Worm (Caenorhabditis elegans): ENCODE data around the gene oig-4.

DNA sequence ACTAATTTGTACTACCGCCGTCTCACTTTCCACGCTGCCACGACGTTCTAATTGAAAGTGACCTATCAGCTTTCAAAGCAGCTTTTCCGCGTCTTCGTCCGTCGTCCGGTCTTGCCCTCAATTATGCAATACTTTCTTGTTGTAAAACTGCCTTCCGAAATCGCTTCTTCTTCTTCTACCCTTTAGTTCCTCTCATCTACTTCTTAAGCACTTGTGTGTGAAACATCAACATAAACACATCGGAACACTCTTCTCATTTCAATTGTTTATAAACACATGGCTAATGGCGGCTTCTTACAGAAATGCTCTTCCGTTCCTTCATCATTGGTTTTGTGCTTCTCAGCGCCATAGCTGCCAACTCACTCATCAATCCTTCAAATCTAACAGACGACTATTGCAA lies 43.0 kb upstream of the oig-4 start, which contains the start of gene F35D2.3:
- TF ChIP-seq him-1 (tag; optimal IDR thresholded peaks at IDR 0.05) (no peak), dao-5 (tag; optimal IDR thresholded peaks at IDR 0.05) (no peak)

Data from whole organism, L4/young adult.